Fruit fly (Drosophila melanogaster) whole organism, prepupa: ENCODE measurements around the gene CG1951.

Source experiments
- Blimp-1 ChIP-seq: fragments of 200-800 bp; sonication (Bioruptor generic); optimal IDR thresholded peaks from 3 replicates; lab custom pipeline; 2017; ENCODE audit warnings: missing biosample characterization, missing genetic modification characterization, mild to moderate bottlenecking, moderate library complexity, missing genetic modification reagents
- CG10631 ChIP-seq: fragments of 200-800 bp; sonication (Bioruptor generic); optimal IDR thresholded peaks from 2 replicates; lab custom pipeline; 2016; ENCODE audit warnings: missing biosample characterization, missing genetic modification characterization
- CG10669 ChIP-seq: fragments of 200-800 bp; sonication (Bioruptor generic); optimal IDR thresholded peaks from 3 replicates; lab custom pipeline; 2018; ENCODE audit warnings: missing biosample characterization, mild to moderate bottlenecking, missing genetic modification characterization, moderate library complexity
- CG11294 ChIP-seq: fragments of 200-800 bp; sonication (Bioruptor generic); IDR thresholded peaks from 2 replicates; pipeline ENCODE4 v1.3.6; 2022; ENCODE audit warnings: missing biosample characterization, missing genetic modification characterization
- CG11762 ChIP-seq: fragments of 200-800 bp; sonication (Bioruptor generic); optimal IDR thresholded peaks from 3 replicates; lab custom pipeline; 2016; ENCODE audit warnings: missing biosample characterization, missing genetic modification characterization; ENCODE audit not compliant: insufficient read depth
- CG11902 ChIP-seq: fragments of 200-800 bp; sonication (Bioruptor generic); optimal IDR thresholded peaks from 3 replicates; lab custom pipeline; 2016; ENCODE audit warnings: missing biosample characterization, missing genetic modification characterization
- CG16779 ChIP-seq: fragments of 200-800 bp; sonication (Bioruptor generic); optimal IDR thresholded peaks from 3 replicates; lab custom pipeline; 2017; ENCODE audit warnings: missing biosample characterization, mild to moderate bottlenecking, missing genetic modification characterization
- CG3032 ChIP-seq: fragments of 200-800 bp; optimal IDR thresholded peaks from 2 replicates; lab custom pipeline; 2019; ENCODE audit warnings: missing biosample characterization, mild to moderate bottlenecking, missing genetic modification characterization, moderate library complexity
- CG32006 ChIP-seq: fragments of 200-800 bp; sonication (Bioruptor generic); optimal IDR thresholded peaks from 3 replicates; lab custom pipeline; 2017; ENCODE audit warnings: missing biosample characterization, mild to moderate bottlenecking, missing genetic modification characterization
- CG34406 ChIP-seq: fragments of 200-800 bp; sonication (Bioruptor generic); optimal IDR thresholded peaks from 3 replicates; lab custom pipeline; 2016; ENCODE audit warnings: missing biosample characterization, missing genetic modification characterization
- CG3919 ChIP-seq: fragments of 200-800 bp; sonication (Bioruptor generic); optimal IDR thresholded peaks from 3 replicates; lab custom pipeline; 2016; ENCODE audit warnings: missing biosample characterization, missing genetic modification characterization
- CG6163 ChIP-seq: fragments of 200-800 bp; sonication (Bioruptor generic); IDR thresholded peaks from 3 replicates; pipeline ENCODE4 v1.3.6; 2022; ENCODE audit warnings: missing biosample characterization, missing genetic modification characterization
- CG6792 ChIP-seq: fragments of 200-800 bp; sonication (Bioruptor generic); optimal IDR thresholded peaks from 3 replicates; lab custom pipeline; 2016; ENCODE audit warnings: missing biosample characterization, missing genetic modification characterization
- CG6808 ChIP-seq: fragments of 200-800 bp; sonication (Bioruptor generic); optimal IDR thresholded peaks from 3 replicates; lab custom pipeline; 2017; ENCODE audit warnings: missing biosample characterization, missing genetic modification characterization, mild to moderate bottlenecking, moderate library complexity, missing genetic modification reagents
- CG6854 ChIP-seq: fragments of 200-800 bp; sonication (Bioruptor generic); optimal IDR thresholded peaks from 2 replicates; lab custom pipeline; 2017; ENCODE audit warnings: missing biosample characterization, mild to moderate bottlenecking, missing genetic modification characterization
- CG7368 ChIP-seq: fragments of 200-800 bp; sonication (Bioruptor generic); optimal IDR thresholded peaks from 3 replicates; lab custom pipeline; 2016; ENCODE audit warnings: missing biosample characterization, missing genetic modification characterization
- CG8119 ChIP-seq: fragments of 200-800 bp; sonication (Bioruptor generic); IDR thresholded peaks from 3 replicates; pipeline ENCODE4 v1.3.6; 2022; ENCODE audit warnings: missing biosample characterization, missing genetic modification characterization
- CG8319 ChIP-seq: fragments of 200-800 bp; sonication (Bioruptor generic); optimal IDR thresholded peaks from 3 replicates; lab custom pipeline; 2016; ENCODE audit warnings: missing biosample characterization, missing genetic modification characterization
- CG9139 ChIP-seq: fragments of 200-800 bp; sonication (Bioruptor generic); optimal IDR thresholded peaks from 3 replicates; lab custom pipeline; 2017; ENCODE audit warnings: missing biosample characterization, mild to moderate bottlenecking, missing genetic modification characterization
- Eip78C ChIP-seq: fragments of 200-800 bp; sonication (Bioruptor generic); peaks from one replicate; lab custom pipeline; 2016; ENCODE audit warnings: missing biosample characterization, missing genetic modification characterization
- Eip93F ChIP-seq: fragments of 200-800 bp; sonication (Bioruptor generic); optimal IDR thresholded peaks from 2 replicates; lab custom pipeline; 2016; ENCODE audit warnings: missing biosample characterization, mild to moderate bottlenecking, missing genetic modification characterization
- Ets21C ChIP-seq: fragments of 200-800 bp; sonication (Bioruptor generic); optimal IDR thresholded peaks from 3 replicates; lab custom pipeline; 2016; ENCODE audit warnings: missing biosample characterization, missing genetic modification characterization
- Ets96B ChIP-seq: fragments of 200-800 bp; optimal IDR thresholded peaks from 2 replicates; lab custom pipeline; 2019; ENCODE audit warnings: missing biosample characterization, mild to moderate bottlenecking, missing genetic modification characterization, moderate library complexity
- Gug ChIP-seq: fragments of 200-800 bp; sonication (Bioruptor generic); IDR thresholded peaks from 2 replicates; pipeline ENCODE4 v1.3.6; 2022; ENCODE audit warnings: missing biosample characterization, missing genetic modification characterization
- Hr38 ChIP-seq: sonication (Bioruptor generic); optimal IDR thresholded peaks from 2 replicates; lab custom pipeline; 2016; ENCODE audit warnings: missing biosample characterization, missing genetic modification characterization
- Hr39 ChIP-seq: fragments of 200-800 bp; sonication (Bioruptor generic); optimal IDR thresholded peaks from 2 replicates; lab custom pipeline; 2016; ENCODE audit warnings: missing biosample characterization, missing genetic modification characterization
- OdsH ChIP-seq: fragments of 200-800 bp; sonication (Bioruptor generic); optimal IDR thresholded peaks from 3 replicates; lab custom pipeline; 2016; ENCODE audit warnings: missing biosample characterization, missing genetic modification characterization
- Sox15 ChIP-seq: fragments of 200-800 bp; sonication (Bioruptor generic); optimal IDR thresholded peaks from 3 replicates; lab custom pipeline; 2016; ENCODE audit warnings: missing biosample characterization, missing genetic modification characterization
- achi ChIP-seq: fragments of 200-800 bp; sonication (Bioruptor generic); optimal IDR thresholded peaks from 3 replicates; lab custom pipeline; 2016; ENCODE audit warnings: missing biosample characterization, missing genetic modification characterization
- acj6 ChIP-seq: fragments of 200-800 bp; sonication (Bioruptor generic); optimal IDR thresholded peaks from 3 replicates; lab custom pipeline; 2016; ENCODE audit warnings: missing biosample characterization, missing genetic modification characterization
- cyc ChIP-seq: fragments of 200-800 bp; sonication (Bioruptor generic); optimal IDR thresholded peaks from 3 replicates; lab custom pipeline; 2016; ENCODE audit warnings: missing biosample characterization, missing genetic modification characterization
- dac ChIP-seq: fragments of 200-800 bp; sonication (Bioruptor generic); optimal IDR thresholded peaks from 2 replicates; lab custom pipeline; 2017; ENCODE audit warnings: missing biosample characterization, mild to moderate bottlenecking, missing genetic modification characterization
- dsx ChIP-seq: fragments of 200-800 bp; optimal IDR thresholded peaks from 3 replicates; lab custom pipeline; 2019; ENCODE audit warnings: missing biosample characterization, mild to moderate bottlenecking, missing genetic modification characterization, moderate library complexity; ENCODE audit not compliant: poor library complexity, severe bottlenecking
- eg ChIP-seq: fragments of 200-800 bp; sonication (Bioruptor generic); IDR thresholded peaks from 3 replicates; pipeline ENCODE4 v1.3.6; 2022; ENCODE audit warnings: missing biosample characterization, missing genetic modification characterization
- fd59A ChIP-seq: fragments of 200-800 bp; sonication (Bioruptor generic); optimal IDR thresholded peaks from 2 replicates; lab custom pipeline; 2017; ENCODE audit warnings: missing biosample characterization, mild to moderate bottlenecking, missing genetic modification characterization, missing genetic modification reagents
- fd85E ChIP-seq: fragments of 200-800 bp; sonication (Bioruptor generic); optimal IDR thresholded peaks from 3 replicates; lab custom pipeline; 2016; ENCODE audit warnings: missing biosample characterization, missing genetic modification characterization
- fkh ChIP-seq: fragments of 200-800 bp; sonication (Bioruptor generic); optimal IDR thresholded peaks from 3 replicates; lab custom pipeline; 2017; ENCODE audit warnings: missing biosample characterization, mild to moderate bottlenecking, missing genetic modification characterization, moderate library complexity
- pdm3 ChIP-seq: fragments of 200-800 bp; sonication (Bioruptor generic); optimal IDR thresholded peaks from 3 replicates; lab custom pipeline; 2016; ENCODE audit warnings: missing biosample characterization, missing genetic modification characterization
- salr ChIP-seq, 2 experiments: fragments of 200-800 bp; sonication (Bioruptor generic); optimal IDR thresholded peaks; 3 replicates each; lab custom pipeline; 2016 to 2018; ENCODE audit warnings: missing biosample characterization in 2 of 2, missing genetic modification characterization in 2 of 2, mild to moderate bottlenecking in 1 of 2
- spab ChIP-seq: fragments of 200-800 bp; sonication (Bioruptor generic); optimal IDR thresholded peaks from 2 replicates; lab custom pipeline; 2017; ENCODE audit warnings: missing biosample characterization, mild to moderate bottlenecking, missing genetic modification characterization, missing genetic modification reagents
- ss ChIP-seq, 2 experiments: fragments of 200-800 bp; sonication (Bioruptor generic); optimal IDR thresholded peaks; 2 replicates in 1 of 2; 3 replicates in 1 of 2; lab custom pipeline; 2017 to 2018; ENCODE audit warnings: mild to moderate bottlenecking in 2 of 2, missing biosample characterization in 2 of 2, missing genetic modification characterization in 2 of 2, moderate library complexity in 1 of 2
- topi ChIP-seq: fragments of 200-800 bp; sonication (Bioruptor generic); optimal IDR thresholded peaks from 3 replicates; lab custom pipeline; 2016; ENCODE audit warnings: missing biosample characterization, missing genetic modification characterization
- vri ChIP-seq: fragments of 200-800 bp; sonication (Bioruptor generic); optimal IDR thresholded peaks from 3 replicates; lab custom pipeline; 2016; ENCODE audit warnings: missing biosample characterization, mild to moderate bottlenecking, missing genetic modification characterization

Gene CG1951

dm6 chr3R:28998999-28999398 lies 28.0 kb upstream of the CG1951 start (continued):
- TF ChIP-seq CG6808 (GFP tag; lab: Kevin White, UChicago): peak; percentile 55
- TF ChIP-seq CG9139 (GFP tag; lab: Kevin White, UChicago): no peak
- no peak for TF ChIP-seq Blimp-1
- TF ChIP-seq CG11762: no peak
- TF ChIP-seq CG11294: no peak
- peak; percentile 57 for TF ChIP-seq fd59A (GFP tag; lab: Kevin White, UChicago)
- TF ChIP-seq Sox15 (GFP tag; lab: Kevin White, UChicago): peak; percentile 43
- TF ChIP-seq CG10669: peak; percentile 39
- no peak for TF ChIP-seq vri (GFP tag; lab: Kevin White, UChicago)
- TF ChIP-seq CG6163 (GFP tag; lab: Robert Waterston, UW): 0 out of 3 replicates have a peak, but pooled peaks have one; percentile 11
- no peak for TF ChIP-seq fkh (GFP tag; lab: Kevin White, UChicago)
- peak; percentile 37 for TF ChIP-seq CG34406 (GFP tag; lab: Kevin White, UChicago)
- no peak for TF ChIP-seq fd85E (GFP tag; lab: Kevin White, UChicago)
- no peak for TF ChIP-seq Gug (GFP tag; lab: Robert Waterston, UW)
- TF ChIP-seq Eip78C (GFP tag; lab: Kevin White, UChicago): peak; percentile 89
- TF ChIP-seq Eip93F (GFP tag; lab: Kevin White, UChicago): no peak
- peak; percentile 7 for TF ChIP-seq achi (GFP tag; lab: Kevin White, UChicago)
- TF ChIP-seq CG11902 (GFP tag; lab: Kevin White, UChicago): peak; percentile 50
- TF ChIP-seq cyc: peak; percentile 30
- TF ChIP-seq CG8319: peak; percentile 3
- no peak for TF ChIP-seq CG16779 (tag; lab: Kevin White, UChicago)
- TF ChIP-seq CG10631 (GFP tag; lab: Kevin White, UChicago): no peak

- TF ChIP-seq dsx (GFP tag; lab: Kevin White, UChicago): peak; percentile 95
- no peak for TF ChIP-seq CG8119 (GFP tag; lab: Robert Waterston, UW)
- TF ChIP-seq Gug (GFP tag; lab: Robert Waterston, UW): 0 out of 2 replicates have a peak, but pooled peaks have one; percentile 17
- TF ChIP-seq ss (GFP tag; optimal IDR thresholded peaks at IDR 0.05; lab: Kevin White, UChicago): no peak
- TF ChIP-seq, all 60 proteins: peak for 2
Measured at dm6 chr3R:29000001-29000400, 27.0 kb upstream of the CG1951 start.

dm6 chr3R:29004884-29005621 lies 22.0 kb upstream of the CG1951 start:
- peak; percentile 16 for TF ChIP-seq CG7368
- peak; percentile 20; the same call in 1 of the 2 replicates for TF ChIP-seq CG11294
- no peak for TF ChIP-seq fkh (GFP tag; lab: Kevin White, UChicago)
- no peak for TF ChIP-seq Hr38 (GFP tag; lab: Kevin White, UChicago)
- TF ChIP-seq salr (GFP tag; optimal IDR thresholded peaks at IDR 0.05; lab: Kevin White, UChicago): no peak
- TF ChIP-seq CG32006 (GFP tag; lab: Kevin White, UChicago): peak; percentile 55
- TF ChIP-seq dac (GFP tag; lab: Kevin White, UChicago): no peak
- TF ChIP-seq dsx (GFP tag; lab: Kevin White, UChicago): peak; percentile 22
- TF ChIP-seq acj6 (GFP tag; lab: Kevin White, UChicago): peak; percentile 48
- peak; percentile 31 for TF ChIP-seq Ets96B (tag; lab: Kevin White, UChicago)
- peak; percentile 53; the same call in 2 of the 3 replicates for TF ChIP-seq CG6163 (GFP tag; lab: Robert Waterston, UW)
- no peak for TF ChIP-seq Blimp-1
- peak; percentile 58 for TF ChIP-seq CG8119 (GFP tag; lab: Robert Waterston, UW)
- TF ChIP-seq CG11902 (GFP tag; lab: Kevin White, UChicago): peak; percentile 33
- peak; percentile 81 for TF ChIP-seq Eip78C (GFP tag; lab: Kevin White, UChicago)
- TF ChIP-seq CG6808 (GFP tag; lab: Kevin White, UChicago): peak; percentile 6
- TF ChIP-seq OdsH (GFP tag; lab: Kevin White, UChicago): peak; percentile 60
- peak; percentile 39 for TF ChIP-seq achi (GFP tag; lab: Kevin White, UChicago)
- TF ChIP-seq spab (GFP tag; lab: Kevin White, UChicago): no peak
- peak; percentile 53 for TF ChIP-seq Hr39 (GFP tag; lab: Kevin White, UChicago)
- TF ChIP-seq eg: peak; percentile 77
- no peak for TF ChIP-seq Ets21C (GFP tag; lab: Kevin White, UChicago)
- TF ChIP-seq CG3919 (GFP tag; lab: Kevin White, UChicago): peak; percentile 52
- peak; percentile 49 for TF ChIP-seq CG3032 (tag; lab: Kevin White, UChicago)
- peak; percentile 39 for TF ChIP-seq topi (GFP tag; lab: Kevin White, UChicago)
- peak in 1 of 2 experiments; percentile 31 for TF ChIP-seq ss (GFP tag; optimal IDR thresholded peaks at IDR 0.05; lab: Kevin White, UChicago)
- no peak for TF ChIP-seq CG6854 (GFP tag; lab: Kevin White, UChicago)
- TF ChIP-seq Sox15 (GFP tag; lab: Kevin White, UChicago): peak; percentile 6
- TF ChIP-seq CG10631 (GFP tag; lab: Kevin White, UChicago): peak; percentile 48
- peak; percentile 66 for TF ChIP-seq pdm3 (GFP tag; lab: Kevin White, UChicago)
- TF ChIP-seq Gug (GFP tag; lab: Robert Waterston, UW): peak; percentile 33; the same call in 1 of the 2 replicates
- TF ChIP-seq CG6792 (GFP tag; lab: Kevin White, UChicago): peak; percentile 36
